Fruit fly (Drosophila melanogaster) whole organism, adult: ENCODE data around the gene Mtr3.

Source experiments
- CG11617 ChIP-seq: fragments of 200-800 bp; sonication (Bioruptor generic); optimal IDR thresholded peaks from 2 replicates; lab custom pipeline; 2017; ENCODE audit warnings: mild to moderate bottlenecking, missing biosample characterization, missing genetic modification reagents, missing genetic modification characterization
- CG12768 ChIP-seq: fragments of 200-800 bp; sonication (Bioruptor generic); optimal IDR thresholded peaks from 2 replicates; lab custom pipeline; 2017; ENCODE audit warnings: missing biosample characterization, missing genetic modification characterization, mild to moderate bottlenecking, moderate library complexity, missing genetic modification reagents
- CG14711 ChIP-seq: fragments of 200-800 bp; sonication (Bioruptor generic); optimal IDR thresholded peaks from 2 replicates; lab custom pipeline; 2018; ENCODE audit warnings: missing biosample characterization, mild to moderate bottlenecking, missing genetic modification characterization, moderate library complexity
- CG1620 ChIP-seq: fragments of 200-800 bp; sonication (Bioruptor generic); optimal IDR thresholded peaks from 2 replicates; lab custom pipeline; 2016; ENCODE audit warnings: missing biosample characterization, missing genetic modification characterization
- CG33017 ChIP-seq: fragments of 200-800 bp; sonication (Bioruptor generic); optimal IDR thresholded peaks from 2 replicates; lab custom pipeline; 2018; ENCODE audit warnings: missing biosample characterization, mild to moderate bottlenecking, missing genetic modification characterization, moderate library complexity
- CG5204 ChIP-seq: fragments of 200-800 bp; sonication (Bioruptor generic); optimal IDR thresholded peaks from 2 replicates; lab custom pipeline; 2016; ENCODE audit warnings: missing biosample characterization, missing genetic modification characterization
- CG7045 ChIP-seq: fragments of 200-800 bp; sonication (Bioruptor generic); optimal IDR thresholded peaks from 2 replicates; lab custom pipeline; 2017; ENCODE audit warnings: missing biosample characterization, mild to moderate bottlenecking, missing genetic modification characterization
- CG7101 ChIP-seq: fragments of 200-800 bp; sonication (Bioruptor generic); optimal IDR thresholded peaks from 2 replicates; lab custom pipeline; 2018; ENCODE audit warnings: missing biosample characterization, mild to moderate bottlenecking, missing genetic modification characterization, moderate library complexity
- Clk ChIP-seq: fragments of 200-800 bp; sonication (Bioruptor generic); optimal IDR thresholded peaks from 2 replicates; lab custom pipeline; 2017; ENCODE audit warnings: missing biosample characterization, missing genetic modification characterization
- Crg-1 ChIP-seq: fragments of 200-800 bp; sonication (Bioruptor generic); optimal IDR thresholded peaks from 2 replicates; lab custom pipeline; 2016; ENCODE audit warnings: missing biosample characterization, missing genetic modification characterization
- Hr96 ChIP-seq: fragments of 200-800 bp; sonication (Bioruptor generic); optimal IDR thresholded peaks from 2 replicates; lab custom pipeline; 2016; ENCODE audit warnings: missing biosample characterization, missing genetic modification characterization
- Mnt ChIP-seq: fragments of 200-800 bp; sonication (Bioruptor generic); optimal IDR thresholded peaks from 2 replicates; lab custom pipeline; 2016; ENCODE audit warnings: missing biosample characterization, mild to moderate bottlenecking, missing genetic modification characterization
- bab1 ChIP-seq: fragments of 200-800 bp; sonication (Bioruptor generic); optimal IDR thresholded peaks from 3 replicates; lab custom pipeline; 2019; ENCODE audit warnings: missing biosample characterization, mild to moderate bottlenecking, missing genetic modification characterization, moderate library complexity
- cic ChIP-seq: fragments of 200-800 bp; sonication (Bioruptor generic); optimal IDR thresholded peaks from 2 replicates; lab custom pipeline; 2017; ENCODE audit warnings: missing biosample characterization, mild to moderate bottlenecking, missing genetic modification characterization, moderate library complexity
- cnc ChIP-seq, 2 experiments: fragments of >200 bp; optimal IDR thresholded peaks; 2 replicates each; lab custom pipeline; 2017
- kay ChIP-seq: fragments of 200-800 bp; sonication (Bioruptor generic); peaks from one replicate; lab custom pipeline; 2016; ENCODE audit warnings: missing biosample characterization, missing genetic modification characterization, borderline replicate concordance
- ovo ChIP-seq: fragments of 200-800 bp; sonication (Bioruptor generic); optimal IDR thresholded peaks from 2 replicates; lab custom pipeline; 2016; ENCODE audit warnings: missing biosample characterization, missing genetic modification characterization
- pad ChIP-seq: fragments of 200-800 bp; sonication (Bioruptor generic); optimal IDR thresholded peaks from 3 replicates; lab custom pipeline; 2017; ENCODE audit warnings: missing biosample characterization, missing genetic modification characterization, mild to moderate bottlenecking, moderate library complexity, missing genetic modification reagents
- tj ChIP-seq: fragments of 200-800 bp; sonication (Bioruptor generic); optimal IDR thresholded peaks from 3 replicates; lab custom pipeline; 2017; ENCODE audit warnings: missing biosample characterization, mild to moderate bottlenecking, missing genetic modification characterization, moderate library complexity
- toe ChIP-seq: fragments of 200-800 bp; sonication (Bioruptor generic); optimal IDR thresholded peaks from 2 replicates; lab custom pipeline; 2016; ENCODE audit warnings: missing biosample characterization, missing genetic modification characterization

Gene Mtr3

DNA sequence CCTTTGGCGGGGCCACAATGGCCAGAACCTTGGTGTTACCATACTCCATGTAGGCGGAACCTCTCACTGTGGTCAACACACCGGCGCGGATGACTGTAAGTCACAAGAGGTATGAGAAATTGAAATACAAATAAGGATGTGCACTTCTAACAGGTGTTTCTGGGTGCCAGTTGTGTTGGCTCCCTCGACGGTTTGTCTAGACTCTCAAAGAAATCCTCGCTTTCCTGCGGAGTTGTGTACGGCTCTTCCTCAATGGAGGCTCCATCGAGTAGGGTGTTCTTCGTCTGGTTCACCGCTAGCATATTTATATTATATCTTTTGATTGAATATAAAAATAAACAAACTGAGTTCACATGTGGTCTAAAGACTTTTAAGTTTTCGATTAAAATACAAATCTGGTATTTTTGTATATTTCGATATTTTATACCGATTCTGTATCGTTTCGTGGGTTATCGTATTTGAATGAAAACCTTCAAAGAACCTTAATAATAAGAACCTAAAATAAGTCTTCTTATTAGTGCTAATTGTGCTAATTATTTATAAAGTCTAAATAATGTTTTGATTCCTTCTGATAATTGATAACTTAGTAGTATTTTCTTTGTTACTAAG lies at the start of gene Mtr3:
Gene Mtr3 (minus strand): TSS at position 388 of the 609 bp plus-strand sequence.
- no peak for TF ChIP-seq Mnt
- no peak for TF ChIP-seq CG5204 (GFP tag; lab: Kevin White, UChicago)
- no peak for TF ChIP-seq CG7045 (GFP tag; lab: Kevin White, UChicago)
- TF ChIP-seq CG14711 (tag; lab: Kevin White, UChicago): no peak
- TF ChIP-seq bab1 (GFP tag; lab: Kevin White, UChicago): peak; percentile 18

DNA sequence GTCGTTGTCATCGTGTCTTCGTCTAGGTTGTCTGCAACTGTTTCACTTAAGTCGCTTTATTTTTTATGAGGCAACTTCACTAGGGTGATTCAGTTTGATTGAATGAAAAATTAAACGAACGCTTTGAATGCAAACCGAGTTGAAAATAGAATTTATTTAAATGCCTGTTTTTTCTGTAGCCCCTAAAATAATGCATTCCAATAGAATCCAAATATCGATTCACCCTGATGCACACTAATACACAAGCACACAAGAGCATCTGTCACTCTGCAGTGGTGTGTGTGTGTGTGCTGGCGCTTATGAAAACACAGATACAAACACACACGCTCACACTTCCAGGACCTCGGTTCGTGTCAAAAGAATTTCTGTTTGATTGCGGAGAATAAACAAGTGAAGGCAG lies 48.3 kb upstream of the Mtr3 start:
- TF ChIP-seq ovo (no peak), CG5204 (GFP tag; lab: Kevin White, UChicago) (no peak), pad (GFP tag; lab: Kevin White, UChicago) (no peak), cnc (optimal IDR thresholded peaks at IDR 0.05; lab: Kevin White, UChicago) (no peak)

DNA sequence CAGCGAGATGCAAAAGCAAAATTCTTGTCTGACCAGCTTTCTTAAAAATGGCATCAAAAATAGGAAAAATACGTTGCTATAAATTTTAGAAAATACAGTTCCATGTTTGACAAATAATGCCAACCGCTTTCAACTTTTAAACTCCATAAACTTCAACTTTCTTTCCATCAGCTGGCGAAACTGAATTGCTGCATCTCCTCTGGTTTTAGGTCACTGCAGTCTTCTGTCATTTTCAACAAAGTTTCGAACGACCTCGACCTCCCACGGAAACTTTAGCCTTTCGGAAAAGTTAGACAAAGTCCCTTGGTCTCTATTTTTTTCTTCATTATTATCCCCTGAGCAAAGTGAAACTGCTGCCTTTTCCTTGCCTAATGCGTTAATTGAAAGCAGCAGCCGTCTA lies 42.2 kb upstream of the Mtr3 start, which contains the start of gene CG42263:
Gene CG42263 (minus strand): TSS at position 101 of the 400 bp plus-strand sequence.
- TF ChIP-seq tj: no peak
- TF ChIP-seq CG11617 (GFP tag; lab: Kevin White, UChicago): no peak
- TF ChIP-seq CG33017: no peak
- TF ChIP-seq Crg-1 (GFP tag; lab: Kevin White, UChicago): no peak
- no peak for TF ChIP-seq pad (GFP tag; lab: Kevin White, UChicago)
- no peak for TF ChIP-seq cic (GFP tag; lab: Kevin White, UChicago)
- TF ChIP-seq CG12768 (GFP tag; lab: Kevin White, UChicago): no peak
- no peak for TF ChIP-seq kay (GFP tag; lab: Kevin White, UChicago)
- TF ChIP-seq Hr96: no peak
- TF ChIP-seq toe (GFP tag; lab: Kevin White, UChicago): no peak

DNA sequence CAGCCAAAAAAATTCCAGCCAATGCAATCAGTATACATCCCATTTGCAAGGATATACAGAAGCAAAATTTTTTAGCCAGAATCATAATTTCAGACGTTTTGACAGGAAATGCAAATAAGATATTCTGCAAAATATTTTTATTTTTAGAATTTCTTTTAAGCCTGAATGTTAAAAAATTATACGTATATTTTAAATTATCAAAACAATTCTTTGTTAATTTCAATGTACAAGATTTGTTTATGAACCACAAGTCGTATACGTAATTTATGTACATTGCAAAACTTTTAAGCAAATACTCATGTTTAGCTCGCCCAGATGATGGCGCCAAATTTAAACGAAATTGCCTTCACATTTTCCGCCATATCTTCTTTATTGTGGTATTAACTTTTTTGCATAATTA lies 40.9 kb upstream of the Mtr3 start, which contains the start of gene CG42654:
Gene CG42654 (minus strand): TSS at position 101 of the 400 bp plus-strand sequence.
- TF ChIP-seq CG5204 (GFP tag; lab: Kevin White, UChicago) (no peak), CG7101 (tag; lab: Kevin White, UChicago) (no peak), ovo (no peak), cnc (optimal IDR thresholded peaks at IDR 0.05; lab: Kevin White, UChicago) (no peak), CG1620 (no peak), bab1 (GFP tag; lab: Kevin White, UChicago) (no peak), Hr96 (no peak), Crg-1 (GFP tag; lab: Kevin White, UChicago) (no peak), CG7045 (GFP tag; lab: Kevin White, UChicago) (no peak), cic (GFP tag; lab: Kevin White, UChicago) (no peak), pad (GFP tag; lab: Kevin White, UChicago) (no peak), kay (GFP tag; lab: Kevin White, UChicago) (no peak), toe (GFP tag; lab: Kevin White, UChicago) (no peak), CG11617 (GFP tag; lab: Kevin White, UChicago) (no peak), tj (no peak), CG14711 (tag; lab: Kevin White, UChicago) (no peak), Mnt (no peak), CG33017 (no peak), CG12768 (GFP tag; lab: Kevin White, UChicago) (no peak), Clk (no peak)

DNA sequence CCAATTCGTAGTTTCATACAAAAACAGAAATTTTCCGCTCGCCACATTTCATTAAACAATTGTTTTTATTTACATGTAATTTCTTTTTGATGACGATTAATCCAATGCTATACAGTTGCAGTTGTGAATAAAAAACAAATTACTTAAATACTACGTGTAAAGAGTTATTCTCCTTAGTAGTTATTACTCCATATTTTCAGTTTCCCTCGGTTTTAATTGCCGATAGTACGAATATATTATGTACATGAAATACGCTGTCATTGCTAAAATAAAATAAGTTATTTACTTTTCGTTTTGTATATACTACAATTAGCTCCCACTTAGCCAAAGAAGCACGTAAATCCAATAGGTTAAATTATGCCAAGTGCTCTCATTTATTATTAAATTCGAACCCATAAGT lies 40.1 kb upstream of the Mtr3 start, which contains the start of gene CG42655:
Gene CG42655 (minus strand): TSS at position 101 of the 400 bp plus-strand sequence.
- TF ChIP-seq CG7045 (GFP tag; lab: Kevin White, UChicago) (no peak), kay (GFP tag; lab: Kevin White, UChicago) (no peak), tj (no peak), pad (GFP tag; lab: Kevin White, UChicago) (no peak), Mnt (no peak), cic (GFP tag; lab: Kevin White, UChicago) (no peak), ovo (no peak), toe (GFP tag; lab: Kevin White, UChicago) (no peak), CG14711 (tag; lab: Kevin White, UChicago) (no peak), CG12768 (GFP tag; lab: Kevin White, UChicago) (no peak), CG11617 (GFP tag; lab: Kevin White, UChicago) (no peak), CG7101 (tag; lab: Kevin White, UChicago) (no peak), bab1 (GFP tag; lab: Kevin White, UChicago) (no peak), CG1620 (no peak), Hr96 (no peak), cnc (optimal IDR thresholded peaks at IDR 0.05; lab: Kevin White, UChicago) (no peak), Clk (no peak), CG5204 (GFP tag; lab: Kevin White, UChicago) (no peak), Crg-1 (GFP tag; lab: Kevin White, UChicago) (no peak)

DNA sequence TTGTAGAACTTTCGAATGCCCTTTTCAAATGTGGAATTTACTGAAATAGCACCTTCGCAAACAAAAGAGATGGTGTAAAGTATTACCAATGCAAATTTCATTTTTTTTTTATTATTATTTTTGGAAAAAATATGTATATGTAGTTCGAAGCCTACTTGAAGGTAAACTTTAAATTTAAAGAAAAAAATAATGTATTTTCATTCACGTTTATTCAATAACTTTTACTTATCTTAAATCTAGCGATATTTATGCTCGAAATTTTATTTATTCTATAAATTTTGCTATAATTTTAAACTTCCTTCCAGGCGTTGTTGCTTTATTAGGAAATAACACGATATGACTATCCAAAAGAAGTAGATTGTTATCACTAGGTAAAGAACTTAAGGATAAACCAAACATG lies 39.2 kb upstream of the Mtr3 start, which contains the start of gene CG33710:
Gene CG33710 (minus strand): TSS at position 101 of the 400 bp plus-strand sequence.
- TF ChIP-seq CG33017 (no peak), CG5204 (GFP tag; lab: Kevin White, UChicago) (no peak), CG14711 (tag; lab: Kevin White, UChicago) (no peak), kay (GFP tag; lab: Kevin White, UChicago) (no peak), Hr96 (no peak), CG1620 (no peak), Mnt (no peak), pad (GFP tag; lab: Kevin White, UChicago) (no peak), Crg-1 (GFP tag; lab: Kevin White, UChicago) (no peak), CG7101 (tag; lab: Kevin White, UChicago) (no peak), bab1 (GFP tag; lab: Kevin White, UChicago) (no peak), CG11617 (GFP tag; lab: Kevin White, UChicago) (no peak), Clk (no peak), toe (GFP tag; lab: Kevin White, UChicago) (no peak), tj (no peak), cic (GFP tag; lab: Kevin White, UChicago) (no peak), cnc (optimal IDR thresholded peaks at IDR 0.05; lab: Kevin White, UChicago) (no peak), ovo (no peak), CG12768 (GFP tag; lab: Kevin White, UChicago) (no peak), CG7045 (GFP tag; lab: Kevin White, UChicago) (no peak)
